Fruit fly (Drosophila melanogaster) whole organism, embryonic: ENCODE measurements around the gene Bfc.
A peak's percentile ranks its signal among the peaks of the same experiment; 100 is the strongest.

Experiments used
- Atf3 ChIP-seq: fragments of 200-800 bp; sonication (Bioruptor generic); optimal IDR thresholded peaks from 3 replicates; lab custom pipeline; 2016; ENCODE audit warnings: missing biosample characterization, missing genetic modification characterization
- CG10209 ChIP-seq: fragments of 200-800 bp; sonication (Bioruptor generic); optimal IDR thresholded peaks from 3 replicates; lab custom pipeline; 2017; ENCODE audit warnings: missing biosample characterization, mild to moderate bottlenecking, missing genetic modification characterization, missing genetic modification reagents
- CG10321 ChIP-seq: fragments of 200-800 bp; sonication (Bioruptor generic); IDR thresholded peaks from 2 replicates; pipeline ENCODE4 v1.3.6; 2022; ENCODE audit warnings: missing biosample characterization, missing genetic modification characterization
- CG11723 ChIP-seq: fragments of 200-800 bp; sonication (Bioruptor generic); optimal IDR thresholded peaks from 2 replicates; lab custom pipeline; 2017; ENCODE audit warnings: missing biosample characterization, mild to moderate bottlenecking, missing genetic modification characterization
- CG12744 ChIP-seq: fragments of 200-800 bp; sonication (Bioruptor generic); optimal IDR thresholded peaks from 2 replicates; lab custom pipeline; 2016; ENCODE audit warnings: missing biosample characterization, missing genetic modification characterization
- CG15011 ChIP-seq: fragments of 200-800 bp; sonication (Bioruptor generic); optimal IDR thresholded peaks from 3 replicates; lab custom pipeline; 2018; ENCODE audit warnings: missing biosample characterization, mild to moderate bottlenecking, missing genetic modification characterization
- CG1603 ChIP-seq: fragments of 200-800 bp; sonication (Bioruptor generic); optimal IDR thresholded peaks from 2 replicates; lab custom pipeline; 2019; ENCODE audit warnings: missing biosample characterization, mild to moderate bottlenecking, missing genetic modification characterization, moderate library complexity
- CG2202 ChIP-seq: fragments of 200-800 bp; sonication (Bioruptor generic); optimal IDR thresholded peaks from 2 replicates; lab custom pipeline; 2018; ENCODE audit warnings: missing biosample characterization, mild to moderate bottlenecking, missing genetic modification characterization
- CG30431 ChIP-seq: fragments of 200-800 bp; sonication (Bioruptor generic); optimal IDR thresholded peaks from 2 replicates; lab custom pipeline; 2017; ENCODE audit warnings: missing biosample characterization, missing genetic modification characterization
- CG33213 ChIP-seq: fragments of 200-800 bp; sonication (Bioruptor generic); optimal IDR thresholded peaks from 3 replicates; lab custom pipeline; 2016; ENCODE audit warnings: missing biosample characterization, missing genetic modification characterization
- CG3407 ChIP-seq: fragments of 200-800 bp; sonication (Bioruptor generic); optimal IDR thresholded peaks from 2 replicates; lab custom pipeline; 2018; ENCODE audit warnings: missing biosample characterization, mild to moderate bottlenecking, missing genetic modification characterization
- CG34376 ChIP-seq: fragments of 200-800 bp; sonication (Bioruptor generic); optimal IDR thresholded peaks from 2 replicates; lab custom pipeline; 2018; ENCODE audit warnings: missing biosample characterization, mild to moderate bottlenecking, missing genetic modification characterization
- CG4820 ChIP-seq: fragments of 200-800 bp; sonication (Bioruptor generic); optimal IDR thresholded peaks from 3 replicates; lab custom pipeline; 2016; ENCODE audit warnings: missing biosample characterization, missing genetic modification characterization
- CG7556 ChIP-seq: fragments of 200-800 bp; sonication (Bioruptor generic); optimal IDR thresholded peaks from 2 replicates; lab custom pipeline; 2017; ENCODE audit warnings: missing biosample characterization, mild to moderate bottlenecking, missing genetic modification characterization
- CG7987 ChIP-seq: fragments of 200-800 bp; sonication (Bioruptor generic); optimal IDR thresholded peaks from 2 replicates; lab custom pipeline; 2018; ENCODE audit warnings: missing biosample characterization, mild to moderate bottlenecking, missing genetic modification characterization, moderate library complexity
- CG8944 ChIP-seq: fragments of 200-800 bp; sonication (Bioruptor generic); optimal IDR thresholded peaks from 3 replicates; lab custom pipeline; 2016; ENCODE audit warnings: missing biosample characterization, missing genetic modification characterization
- Eip74EF ChIP-seq, 2 experiments: fragments of 200-800 bp in 1 of 2; fragments of >200 bp in 1 of 2; sonication (Bioruptor generic) in 1 of 2; optimal IDR thresholded peaks; 2 replicates each; lab custom pipeline; 2017 to 2019; ENCODE audit warnings: missing biosample characterization in 2 of 2, missing genetic modification characterization in 2 of 2, mild to moderate bottlenecking in 1 of 2, moderate library complexity in 1 of 2
- Elba2 ChIP-seq: fragments of 200-800 bp; sonication (Bioruptor generic); optimal IDR thresholded peaks from 3 replicates; lab custom pipeline; 2016; ENCODE audit warnings: missing biosample characterization, missing genetic modification characterization
- Fer3 ChIP-seq: fragments of 200-800 bp; sonication (Bioruptor generic); optimal IDR thresholded peaks from 2 replicates; lab custom pipeline; 2018; ENCODE audit warnings: missing biosample characterization, mild to moderate bottlenecking, missing genetic modification characterization, moderate library complexity
- Hand ChIP-seq: fragments of 200-800 bp; sonication (Bioruptor generic); optimal IDR thresholded peaks from 2 replicates; lab custom pipeline; 2017; ENCODE audit warnings: mild to moderate bottlenecking, missing biosample characterization, missing genetic modification reagents, missing genetic modification characterization
- Hr51 ChIP-seq, 2 experiments: fragments of 200-800 bp; sonication (Bioruptor generic); optimal IDR thresholded peaks; 2 replicates in 1 of 2; 3 replicates in 1 of 2; lab custom pipeline; 2016 to 2018; ENCODE audit warnings: missing biosample characterization in 2 of 2, missing genetic modification characterization in 2 of 2, mild to moderate bottlenecking in 1 of 2, moderate library complexity in 1 of 2
- Lim3 ChIP-seq: fragments of 200-800 bp; sonication (Bioruptor generic); IDR thresholded peaks from 2 replicates; pipeline ENCODE4 v1.3.6; 2022; ENCODE audit warnings: missing biosample characterization, missing genetic modification characterization
- MESR4 ChIP-seq: fragments of 200-800 bp; sonication (Bioruptor generic); optimal IDR thresholded peaks from 2 replicates; lab custom pipeline; 2018; ENCODE audit warnings: missing biosample characterization, mild to moderate bottlenecking, missing genetic modification characterization, moderate library complexity
- Nf-YA ChIP-seq: fragments of 200-800 bp; sonication (Bioruptor generic); IDR thresholded peaks from 2 replicates; pipeline ENCODE4 v1.3.6; 2022; ENCODE audit warnings: missing biosample characterization, missing genetic modification characterization
- NfI ChIP-seq: fragments of 200-800 bp; sonication (Bioruptor generic); optimal IDR thresholded peaks from 3 replicates; lab custom pipeline; 2018; ENCODE audit warnings: missing biosample characterization, mild to moderate bottlenecking, missing genetic modification characterization, moderate library complexity
- Rfx ChIP-seq: fragments of 200-800 bp; sonication (Bioruptor generic); IDR thresholded peaks from 2 replicates; pipeline ENCODE4 v1.3.6; 2022; ENCODE audit warnings: missing biosample characterization, missing genetic modification characterization
- Sox100B ChIP-seq: fragments of 200-800 bp; sonication (Bioruptor generic); optimal IDR thresholded peaks from 3 replicates; lab custom pipeline; 2018; ENCODE audit warnings: missing biosample characterization, mild to moderate bottlenecking, missing genetic modification characterization
- Sry-β ChIP-seq: fragments of 200-800 bp; sonication (Bioruptor generic); optimal IDR thresholded peaks from 2 replicates; lab custom pipeline; 2018; ENCODE audit warnings: missing biosample characterization, mild to moderate bottlenecking, missing genetic modification characterization, moderate library complexity
- amos ChIP-seq: fragments of 200-800 bp; sonication (Bioruptor generic); IDR thresholded peaks from 2 replicates; pipeline ENCODE4 v1.3.6; 2022; ENCODE audit warnings: missing biosample characterization, missing genetic modification characterization; ENCODE audit not compliant: partially characterized antibody
- az2 ChIP-seq: fragments of 200-800 bp; sonication (Bioruptor generic); optimal IDR thresholded peaks from 3 replicates; lab custom pipeline; 2016; ENCODE audit warnings: missing biosample characterization, missing genetic modification characterization
- esg ChIP-seq: fragments of 200-800 bp; sonication (Bioruptor generic); conservative IDR thresholded peaks from 2 replicates; pipeline ENCODE4 v1.3.6; 2022; ENCODE audit warnings: missing biosample characterization, missing genetic modification characterization
- grau ChIP-seq: fragments of 200-800 bp; optimal IDR thresholded peaks from 3 replicates; lab custom pipeline; 2019; ENCODE audit warnings: missing biosample characterization, mild to moderate bottlenecking, missing genetic modification characterization, moderate library complexity
- h ChIP-seq: fragments of >200 bp; optimal IDR thresholded peaks from 2 replicates; lab custom pipeline; 2017
- hkb ChIP-seq, 2 experiments: fragments of 200-800 bp in 1 of 2; fragments of >200 bp in 1 of 2; sonication (Bioruptor generic) in 1 of 2; IDR thresholded peaks in 1 of 2; optimal IDR thresholded peaks in 1 of 2; 2 replicates each; pipeline versions ENCODE4 v1.3.6 to Lab custom; 2017 to 2022; ENCODE audit warnings: missing biosample characterization in 1 of 2, missing genetic modification characterization in 1 of 2
- insv ChIP-seq, 2 experiments: fragments of 200-800 bp; sonication (Bioruptor generic); optimal IDR thresholded peaks; 3 replicates each; lab custom pipeline; 2016 to 2018; ENCODE audit warnings: missing biosample characterization in 2 of 2, missing genetic modification characterization in 2 of 2
- lab ChIP-seq: fragments of 200-800 bp; sonication (Bioruptor generic); optimal IDR thresholded peaks from 3 replicates; lab custom pipeline; 2017; ENCODE audit warnings: missing biosample characterization, missing genetic modification characterization, mild to moderate bottlenecking, moderate library complexity, missing genetic modification reagents
- lbe ChIP-seq: fragments of 200-800 bp; sonication (Bioruptor generic); optimal IDR thresholded peaks from 2 replicates; lab custom pipeline; 2016; ENCODE audit warnings: missing biosample characterization, mild to moderate bottlenecking, missing genetic modification characterization
- pan ChIP-seq, 4 experiments: fragments of >200 bp in 3 of 4; fragments of 200-800 bp in 1 of 4; sonication (Bioruptor generic) in 1 of 4; optimal IDR thresholded peaks in 3 of 4; IDR thresholded peaks in 1 of 4; 2 replicates each; pipeline versions ENCODE4 v1.3.6 to Lab custom; 2017 to 2022; ENCODE audit warnings: missing biosample characterization in 2 of 4, missing genetic modification characterization in 2 of 4, mixed read lengths in 1 of 4
- pita ChIP-seq: fragments of 200-800 bp; sonication (Bioruptor generic); optimal IDR thresholded peaks from 2 replicates; lab custom pipeline; 2017; ENCODE audit warnings: missing biosample characterization, mild to moderate bottlenecking, missing genetic modification characterization
- psq ChIP-seq: fragments of 200-800 bp; sonication (Bioruptor generic); optimal IDR thresholded peaks from 2 replicates; lab custom pipeline; 2017; ENCODE audit warnings: missing biosample characterization, missing genetic modification characterization
- ranshi ChIP-seq: fragments of 200-800 bp; sonication (Bioruptor generic); IDR thresholded peaks from 2 replicates; pipeline ENCODE4 v1.3.6; 2022; ENCODE audit warnings: missing biosample characterization, missing genetic modification characterization
- row ChIP-seq: fragments of 200-800 bp; sonication (Bioruptor generic); IDR thresholded peaks from 3 replicates; pipeline ENCODE4 v1.3.6; 2022; ENCODE audit warnings: missing biosample characterization, missing genetic modification characterization
- seq ChIP-seq: fragments of 200-800 bp; sonication (Bioruptor generic); IDR thresholded peaks from 2 replicates; pipeline ENCODE4 v1.3.6; 2022; ENCODE audit warnings: missing biosample characterization, missing genetic modification characterization
- slou ChIP-seq: fragments of 200-800 bp; sonication (Bioruptor generic); optimal IDR thresholded peaks from 3 replicates; lab custom pipeline; 2016; ENCODE audit warnings: missing biosample characterization, missing genetic modification characterization
- sna ChIP-seq: fragments of 200-800 bp; sonication (Bioruptor generic); IDR thresholded peaks from 2 replicates; pipeline ENCODE4 v1.3.6; 2022; ENCODE audit warnings: missing biosample characterization, missing genetic modification characterization; ENCODE audit not compliant: partially characterized antibody
- ssp ChIP-seq: fragments of 200-800 bp; sonication (Bioruptor generic); IDR thresholded peaks from 2 replicates; pipeline ENCODE4 v1.3.6; 2022; ENCODE audit warnings: missing biosample characterization, missing genetic modification characterization
- tin ChIP-seq: fragments of 200-800 bp; sonication (Bioruptor generic); optimal IDR thresholded peaks from 3 replicates; lab custom pipeline; 2016; ENCODE audit warnings: missing biosample characterization, missing genetic modification characterization
- zf30C ChIP-seq: fragments of 200-800 bp; sonication (Bioruptor generic); optimal IDR thresholded peaks from 3 replicates; lab custom pipeline; 2018; ENCODE audit warnings: missing biosample characterization, mild to moderate bottlenecking, missing genetic modification characterization

The Bfc gene

dm6 chr3L:1247627-1248295 is 2.7 kb upstream of the Bfc start, which contains the start of the genes Psf1 and Sac1 (continued):
- peak; percentile 53 for TF ChIP-seq NfI (GFP tag; lab: Kevin White, UChicago)
- TF ChIP-seq pita: no peak
- TF ChIP-seq Atf3: peak; percentile 50
- no peak for TF ChIP-seq CG34376 (GFP tag; lab: Kevin White, UChicago)
- peak; percentile 92 for TF ChIP-seq row
- no peak for TF ChIP-seq seq (GFP tag; lab: Robert Waterston, UW)
- TF ChIP-seq CG2202 (tag; lab: Kevin White, UChicago): no peak
- TF ChIP-seq esg (GFP tag; lab: Robert Waterston, UW): peak; percentile 28; the same call in 1 of the 2 replicates
- no peak for TF ChIP-seq CG10209
- no peak for TF ChIP-seq az2 (GFP tag; lab: Kevin White, UChicago)
- TF ChIP-seq Sry-β (GFP tag; lab: Kevin White, UChicago): peak; percentile 81
- TF ChIP-seq CG8944 (GFP tag; lab: Kevin White, UChicago): peak; percentile 59
- TF ChIP-seq pan (optimal IDR thresholded peaks at IDR 0.05; lab: Kevin White, UChicago): no peak
- peak in 1 of 2 experiments; percentile 13 for TF ChIP-seq pan (GFP tag; optimal IDR thresholded peaks at IDR 0.05 in 1 of 2, IDR thresholded peaks at IDR 0.05 in 1 of 2)
- peak; percentile 36 for TF ChIP-seq CG4820
- no peak for TF ChIP-seq lbe (GFP tag; lab: Kevin White, UChicago)
- TF ChIP-seq CG30431: no peak
- TF ChIP-seq zf30C: no peak
- TF ChIP-seq CG12744: no peak
- TF ChIP-seq lab (GFP tag; lab: Kevin White, UChicago): peak; percentile 49
- peak in 1 of 2 experiments; percentile 29 for TF ChIP-seq Hr51 (GFP tag; optimal IDR thresholded peaks at IDR 0.05; lab: Kevin White, UChicago)
- TF ChIP-seq CG33213 (GFP tag; lab: Kevin White, UChicago): peak; percentile 39
- peak in 1 of 2 experiments; percentile 27 for TF ChIP-seq insv (GFP tag; optimal IDR thresholded peaks at IDR 0.05; lab: Kevin White, UChicago)
- peak; percentile 30 for TF ChIP-seq tin (GFP tag; lab: Kevin White, UChicago)
- peak; percentile 86 for TF ChIP-seq sna (GFP tag; lab: Robert Waterston, UW)
- TF ChIP-seq Eip74EF (GFP tag; optimal IDR thresholded peaks at IDR 0.05; lab: Kevin White, UChicago): no peak
- TF ChIP-seq Fer3 (tag; lab: Kevin White, UChicago): no peak
- TF ChIP-seq ssp (GFP tag; lab: Robert Waterston, UW): peak; percentile 91
- TF ChIP-seq CG10321 (GFP tag; lab: Robert Waterston, UW): no peak
- peak; percentile 60; the same call in 1 of the 2 replicates for TF ChIP-seq Rfx (GFP tag; lab: Robert Waterston, UW)
- no peak for TF ChIP-seq CG7987 (GFP tag; lab: Kevin White, UChicago)
- TF ChIP-seq ranshi: no peak
- TF ChIP-seq hkb (optimal IDR thresholded peaks at IDR 0.05; lab: Kevin White, UChicago): peak; percentile 30
- TF ChIP-seq hkb (GFP tag; IDR thresholded peaks at IDR 0.05; lab: Robert Waterston, UW): no peak
- no peak for TF ChIP-seq CG15011 (GFP tag; lab: Kevin White, UChicago)
- no peak for TF ChIP-seq Elba2 (GFP tag; lab: Kevin White, UChicago)
- peak; percentile 58 for TF ChIP-seq grau (tag; lab: Kevin White, UChicago)
- TF ChIP-seq Nf-YA (GFP tag; lab: Robert Waterston, UW): peak; percentile 13; the same call in 1 of the 2 replicates
- TF ChIP-seq h (lab: Kevin White, UChicago): no peak
- no peak for TF ChIP-seq psq (GFP tag; lab: Kevin White, UChicago)
- TF ChIP-seq CG7556: no peak
- TF ChIP-seq CG3407 (GFP tag; lab: Kevin White, UChicago): no peak
- no peak for TF ChIP-seq Hand (GFP tag; lab: Kevin White, UChicago)
- TF ChIP-seq CG1603 (tag; lab: Kevin White, UChicago): peak; percentile 71
- no peak for TF ChIP-seq Sox100B (GFP tag; lab: Kevin White, UChicago)
- TF ChIP-seq amos (GFP tag; lab: Robert Waterston, UW): peak; percentile 83
- TF ChIP-seq slou (GFP tag; lab: Kevin White, UChicago): no peak
- TF ChIP-seq MESR4 (GFP tag; lab: Kevin White, UChicago): peak; percentile 90
- TF ChIP-seq Lim3 (GFP tag; lab: Robert Waterston, UW): no peak
- no peak for TF ChIP-seq CG11723 (GFP tag; lab: Kevin White, UChicago)
